Fruit fly (Drosophila melanogaster): ENCODE results near the gene pins.

pins gene

dm6 chr3R:27555853-27556252, 26.8 kb upstream of the pins start:
- TF ChIP-seq lola (GFP tag; optimal IDR thresholded peaks at IDR 0.05): no peak

dm6 chr3R:27556466-27556865, 26.2 kb upstream of the pins start:
- TF ChIP-seq Rel (GFP tag; optimal IDR thresholded peaks at IDR 0.05) (no peak), Rel (tag; optimal IDR thresholded peaks at IDR 0.05) (peak; percentile 84), rgr (GFP tag; optimal IDR thresholded peaks at IDR 0.05) (no peak)

dm6 chr3R:27556972-27557371, 25.7 kb upstream of the pins start:
- TF ChIP-seq tai (GFP tag; optimal IDR thresholded peaks at IDR 0.05) (no peak), Dif (GFP tag; optimal IDR thresholded peaks at IDR 0.05; ENCODE audit: partially characterized antibody) (no peak), Sp1 (GFP tag; optimal IDR thresholded peaks at IDR 0.05) (peak; percentile 24), jim (GFP tag; optimal IDR thresholded peaks at IDR 0.05) (no peak), Myc (optimal IDR thresholded peaks at IDR 0.05) (no peak), CrebA (GFP tag; optimal IDR thresholded peaks at IDR 0.05; ENCODE audit: borderline replicate concordance) (no peak), OdsH (GFP tag; optimal IDR thresholded peaks at IDR 0.05) (peak; percentile 12), sage (GFP tag; optimal IDR thresholded peaks at IDR 0.05) (no peak), br (GFP tag; optimal IDR thresholded peaks at IDR 0.05) (peak; percentile 61), N (GFP tag; optimal IDR thresholded peaks at IDR 0.05) (no peak), usp (GFP tag; optimal IDR thresholded peaks at IDR 0.05) (no peak), Dfd (GFP tag; optimal IDR thresholded peaks at IDR 0.05) (no peak), Abd-B (GFP tag; optimal IDR thresholded peaks at IDR 0.05) (no peak), GATAd (GFP tag; optimal IDR thresholded peaks at IDR 0.05) (no peak), fru (GFP tag; optimal IDR thresholded peaks at IDR 0.05) (peak; percentile 61), dl (GFP tag; optimal IDR thresholded peaks at IDR 0.05; ENCODE audit: insufficient read depth in 1 of 2, partially characterized antibody in 2 of 2) (no peak), Hnf4 (GFP tag; optimal IDR thresholded peaks at IDR 0.05) (no peak), Rel (GFP tag; optimal IDR thresholded peaks at IDR 0.05) (no peak), Rel (tag; optimal IDR thresholded peaks at IDR 0.05) (no peak), foxo (GFP tag; optimal IDR thresholded peaks at IDR 0.05) (peak in 1 of 2 experiments; percentile 62), dsf (GFP tag; optimal IDR thresholded peaks at IDR 0.05; ENCODE audit: borderline replicate concordance) (no peak), h (GFP tag; optimal IDR thresholded peaks at IDR 0.05) (peak; percentile 74), woc (GFP tag; optimal IDR thresholded peaks at IDR 0.05) (peak; percentile 13), psq (GFP tag; optimal IDR thresholded peaks at IDR 0.05) (peak; percentile 49), rgr (GFP tag; optimal IDR thresholded peaks at IDR 0.05) (peak; percentile 35), CG9705 (GFP tag; optimal IDR thresholded peaks at IDR 0.05) (peak; percentile 22), brk (GFP tag; optimal IDR thresholded peaks at IDR 0.05) (no peak), ey (GFP tag; optimal IDR thresholded peaks at IDR 0.05) (peak; percentile 63), Vsx2 (GFP tag; optimal IDR thresholded peaks at IDR 0.05; ENCODE audit: partially characterized antibody) (no peak), CG32264 (GFP tag; optimal IDR thresholded peaks at IDR 0.05) (no peak), HLH106 (tag; optimal IDR thresholded peaks at IDR 0.05) (peak; percentile 66), sv (GFP tag; optimal IDR thresholded peaks at IDR 0.05) (peak; percentile 23), lola (GFP tag; optimal IDR thresholded peaks at IDR 0.05) (no peak), Jra (GFP tag; optimal IDR thresholded peaks at IDR 0.05) (no peak), Hr78 (GFP tag; optimal IDR thresholded peaks at IDR 0.05) (no peak), Mio (GFP tag; optimal IDR thresholded peaks at IDR 0.05) (no peak), pan (optimal IDR thresholded peaks at IDR 0.05) (no peak), Hr83 (GFP tag; optimal IDR thresholded peaks at IDR 0.05; ENCODE audit: poor library complexity, severe bottlenecking) (no peak), dmrt93B (GFP tag; optimal IDR thresholded peaks at IDR 0.05) (peak; percentile 41)
